Worm (Caenorhabditis elegans): Measurements from ENCODE around the gene F41G3.10.

F41G3.10 gene

DNA sequence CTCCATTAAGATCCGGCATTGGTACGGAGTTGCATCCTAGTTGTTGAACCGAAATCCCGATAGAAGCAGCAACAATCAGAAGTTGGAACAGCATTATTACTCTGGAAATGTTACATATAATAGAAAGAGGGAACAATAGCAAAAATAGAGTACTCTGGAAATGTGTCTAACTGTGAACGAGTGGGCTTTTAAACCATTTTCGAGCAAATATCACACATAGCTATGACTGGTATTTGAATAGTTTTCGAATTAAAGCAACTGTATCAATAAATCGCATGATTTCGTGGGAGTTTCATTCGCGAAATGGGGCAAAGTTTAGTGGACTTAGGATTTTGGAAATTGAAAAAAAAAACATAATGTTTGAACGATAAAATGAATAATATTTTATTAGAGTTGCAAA is at the start of gene F41G3.10:
TSS of gene F41G3.10 (minus strand) at position 101 of the 400 bp plus-strand sequence.
- TF ChIP-seq K11D2.4 (GFP tag; IDR thresholded peaks at IDR 0.05), result no peak
- TF ChIP-seq attf-5 (GFP tag; optimal IDR thresholded peaks at IDR 0.05), result no peak
- TF ChIP-seq ceh-100 (GFP tag; IDR thresholded peaks at IDR 0.05), result no peak
- TF ChIP-seq attf-3 (GFP tag; conservative IDR thresholded peaks at IDR 0.05), result no peak

DNA sequence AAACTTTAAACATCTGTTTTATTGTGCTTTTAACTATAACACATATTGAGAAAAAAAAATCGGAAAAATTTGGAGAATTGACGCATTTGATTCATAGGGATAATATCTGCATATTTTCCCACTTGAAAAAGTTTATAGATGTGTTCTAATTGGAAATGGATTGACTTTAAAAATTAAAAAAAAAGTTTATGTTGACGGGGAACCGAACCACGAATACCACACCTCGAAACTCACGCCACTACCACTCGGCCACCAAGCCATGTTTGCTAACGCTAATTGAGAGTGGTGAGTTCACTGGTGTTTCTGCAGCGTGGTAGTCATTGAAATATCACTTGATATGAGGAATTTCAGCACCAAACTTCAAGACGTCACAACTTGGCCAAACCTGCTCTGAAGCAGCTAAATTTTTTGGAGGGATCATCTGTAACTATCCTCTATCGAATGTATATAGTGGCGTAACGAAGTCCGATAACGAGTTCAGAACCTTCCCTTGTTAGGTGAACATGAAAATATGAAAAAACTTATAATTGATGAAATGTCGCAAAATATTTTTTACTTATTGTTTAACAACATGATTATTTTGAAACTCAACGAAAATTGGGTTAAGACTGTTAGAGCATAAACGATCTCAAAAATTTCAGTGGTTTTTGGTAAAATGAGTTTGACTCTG is 48.6 kb upstream of the F41G3.10 start:
- TF ChIP-seq hmg-1.2 (GFP tag; IDR thresholded peaks at IDR 0.05) (peak; percentile 25; the same call in 1 of the 2 replicates), tbp1 (GFP tag; optimal IDR thresholded peaks at IDR 0.05) (peak; percentile 81), B0261.1 (tag; optimal IDR thresholded peaks at IDR 0.05) (peak; percentile 60), lin-26 (GFP tag; IDR thresholded peaks at IDR 0.05) (peak; percentile 73; the same call in 1 of the 2 replicates), rpc-1 (optimal IDR thresholded peaks at IDR 0.05) (peak; percentile 22), rpc-1 (tag; optimal IDR thresholded peaks at IDR 0.05) (peak; percentile 55)

DNA sequence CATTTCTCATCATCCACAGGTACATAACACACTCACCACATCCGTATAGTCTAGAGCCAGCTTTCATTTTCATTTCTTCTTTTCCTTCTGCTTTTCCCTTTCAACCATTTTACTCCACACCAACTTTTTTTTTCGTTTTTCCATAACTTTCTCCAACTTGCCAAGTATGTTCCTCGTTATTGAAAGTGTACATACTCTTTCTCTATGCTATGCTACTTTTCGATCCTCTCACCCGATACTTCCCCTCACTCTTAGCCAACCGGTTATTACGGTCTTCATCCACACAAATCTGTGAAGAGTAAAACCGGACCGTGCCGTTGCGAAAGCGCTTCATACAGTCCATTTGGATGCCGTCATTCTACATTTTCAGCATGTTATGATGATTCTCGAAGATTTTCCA is 42.6 kb upstream of the F41G3.10 start, which contains the start of gene T13C2.2:
TSS of gene T13C2.2 (plus strand) at position 301 of the 400 bp plus-strand sequence.
- no peak for TF ChIP-seq let-607 (tag; optimal IDR thresholded peaks at IDR 0.05)
- no peak for TF ChIP-seq rpc-1 (optimal IDR thresholded peaks at IDR 0.05)
- TF ChIP-seq rpc-1 (tag; optimal IDR thresholded peaks at IDR 0.05), result no peak
- TF ChIP-seq ceh-100 (GFP tag; IDR thresholded peaks at IDR 0.05), result no peak
- no peak for TF ChIP-seq F22D6.2 (tag; optimal IDR thresholded peaks at IDR 0.05)

DNA sequence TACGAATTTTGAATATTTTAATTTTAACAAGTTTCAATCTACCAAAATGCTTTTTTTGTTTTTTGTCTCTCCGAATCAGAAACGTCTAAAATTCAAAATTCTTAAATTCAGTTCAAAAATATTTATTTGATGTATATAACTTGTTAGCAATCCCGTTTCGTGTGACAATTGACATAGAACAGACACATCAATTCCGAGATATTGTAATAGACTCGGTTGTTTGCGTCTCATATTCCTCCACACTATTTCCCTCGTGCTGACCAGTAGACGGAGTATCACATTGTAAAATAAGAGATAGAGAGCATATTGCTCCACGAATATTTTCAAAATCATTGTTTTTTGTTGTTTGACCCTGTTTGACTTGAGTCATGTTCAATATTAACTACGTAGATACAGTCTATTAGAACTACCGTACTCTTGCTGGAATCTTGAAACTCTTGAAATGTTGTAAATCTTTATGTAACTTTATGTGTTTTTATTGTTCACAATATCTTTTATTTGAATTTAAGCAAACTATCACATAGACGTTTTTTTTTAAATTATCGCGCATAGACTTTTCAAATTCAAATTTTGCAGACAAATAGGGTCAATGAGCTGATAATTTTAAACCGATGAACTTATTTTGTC is 39.5 kb upstream of the F41G3.10 start, which contains the start of gene T13C2.3:
TSS of gene T13C2.3 (plus strand) at position 577 of the 627 bp plus-strand sequence.
- TF ChIP-seq zim-3 (tag; optimal IDR thresholded peaks at IDR 0.05), result no peak
- TF ChIP-seq hmg-1.2 (GFP tag; IDR thresholded peaks at IDR 0.05), result peak; percentile 34
- TF ChIP-seq hsf-1 (GFP tag; IDR thresholded peaks at IDR 0.05), result no peak
- TF ChIP-seq F57A8.1 (GFP tag; optimal IDR thresholded peaks at IDR 0.05), result no peak

DNA sequence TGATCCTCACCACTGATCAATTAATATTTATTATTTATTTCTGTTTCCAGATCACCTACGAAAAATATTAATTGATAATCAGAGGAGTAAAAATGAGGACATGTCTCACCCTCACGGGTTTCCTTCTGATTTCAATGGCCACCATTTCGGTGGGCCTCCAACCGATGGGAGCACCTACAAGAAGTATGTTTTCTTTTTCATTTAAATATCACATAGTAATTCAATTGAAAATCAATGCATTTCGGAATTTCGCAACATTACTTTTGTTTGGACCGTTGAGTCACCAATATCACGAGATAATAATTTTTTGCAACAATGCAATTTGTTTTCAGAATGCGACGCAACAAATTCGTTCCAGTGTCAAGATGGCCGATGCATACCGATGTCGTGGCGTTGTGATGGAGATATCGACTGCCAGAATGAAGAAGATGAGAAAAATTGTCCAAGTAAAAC is 34.1 kb upstream of the F41G3.10 start, which contains the start of gene gldi-2:
TSS of gene gldi-2 (plus strand) at position 51 of the 453 bp plus-strand sequence.
- TF ChIP-seq ceh-40 (GFP tag; IDR thresholded peaks at IDR 0.05), result no peak
- peak; percentile 56; the same call in 1 of the 2 replicates for TF ChIP-seq cebp-1 (GFP tag; IDR thresholded peaks at IDR 0.05)
- peak; percentile 86 for TF ChIP-seq cebp-1 (tag; optimal IDR thresholded peaks at IDR 0.05)
- no peak for TF ChIP-seq lsy-27 (tag; optimal IDR thresholded peaks at IDR 0.05; ENCODE audit: borderline replicate concordance, insufficient read depth)

DNA sequence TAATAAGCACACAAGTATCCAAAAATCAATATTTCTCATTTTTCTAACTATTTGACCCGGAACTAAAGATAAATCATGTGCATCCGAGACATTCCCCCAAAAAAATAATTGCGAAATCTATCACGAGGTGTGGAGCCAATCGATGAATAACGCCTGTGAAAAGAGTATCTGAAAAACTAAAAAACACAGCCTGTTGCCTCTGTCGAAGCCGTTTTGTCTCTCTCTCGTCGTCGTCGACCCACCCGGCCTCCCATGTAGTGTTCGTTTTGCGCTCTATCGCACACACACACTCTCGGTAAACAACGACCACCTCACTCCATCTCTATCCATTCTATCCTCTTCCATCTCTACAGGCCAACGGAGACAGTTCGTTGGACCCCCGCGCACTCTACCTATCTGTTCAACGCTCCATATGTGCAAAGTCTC is 33.4 kb upstream of the F41G3.10 start:
- no peak for TF ChIP-seq C06A6.2 (GFP tag; conservative IDR thresholded peaks at IDR 0.05)
- 0 out of 2 replicates have a peak, but pooled peaks have one; percentile 15 for TF ChIP-seq cebp-2 (GFP tag; IDR thresholded peaks at IDR 0.05)
- no peak for TF ChIP-seq madf-6 (GFP tag; IDR thresholded peaks at IDR 0.05)
- TF ChIP-seq bed-2 (GFP tag; IDR thresholded peaks at IDR 0.05), result no peak
- no peak for TF ChIP-seq hrde-1 (tag; optimal IDR thresholded peaks at IDR 0.05; ENCODE audit: borderline replicate concordance)
- peak; percentile 70 for TF ChIP-seq mcd-1 (GFP tag; IDR thresholded peaks at IDR 0.05)
- no peak for TF ChIP-seq T07F8.4 (tag; optimal IDR thresholded peaks at IDR 0.05)
- peak; percentile 76 for TF ChIP-seq ceh-27 (GFP tag; optimal IDR thresholded peaks at IDR 0.05)
- no peak for TF ChIP-seq F37B4.10 (GFP tag; IDR thresholded peaks at IDR 0.05)
- no peak for TF ChIP-seq rpc-1 (optimal IDR thresholded peaks at IDR 0.05)
- no peak for TF ChIP-seq rpc-1 (tag; optimal IDR thresholded peaks at IDR 0.05)
- TF ChIP-seq somi-1 (GFP tag; optimal IDR thresholded peaks at IDR 0.05), result peak; percentile 52
- TF ChIP-seq Y53G8AR.9 (GFP tag; conservative IDR thresholded peaks at IDR 0.05), result no peak
- 0 out of 2 replicates have a peak, but pooled peaks have one; percentile 33 for TF ChIP-seq pbrm-1 (GFP tag; IDR thresholded peaks at IDR 0.05)
- peak; percentile 23 for TF ChIP-seq lin-40 (tag; optimal IDR thresholded peaks at IDR 0.05)
- TF ChIP-seq madf-8 (GFP tag; conservative IDR thresholded peaks at IDR 0.05), result no peak
- TF ChIP-seq lin-35 (GFP tag; optimal IDR thresholded peaks at IDR 0.05), result peak in 1 of 3 experiments; percentile 41
- no peak for TF ChIP-seq egl-44 (GFP tag; IDR thresholded peaks at IDR 0.05)
- no peak for TF ChIP-seq F33H1.4 (GFP tag; IDR thresholded peaks at IDR 0.05)
- no peak for TF ChIP-seq Y79H2A.3 (GFP tag; conservative IDR thresholded peaks at IDR 0.05)

Data from whole organism, young adult.